Worm (Caenorhabditis elegans) whole organism, L3 larva: Measurements from ENCODE around the gene C04A11.2.

Source experiments
- ZK546.5 ChIP-seq: sonication (generic microtip); optimal IDR thresholded peaks from 2 replicates; lab custom pipeline; 2017; ENCODE audit warnings: missing biosample characterization, missing genetic modification characterization
- ceh-82 ChIP-seq: fragments of 150-350 bp; optimal IDR thresholded peaks from 2 replicates; lab custom pipeline; 2014; ENCODE audit warnings: missing biosample characterization, missing genetic modification characterization
- ceh-9 ChIP-seq: sonication (generic microtip); optimal IDR thresholded peaks from 2 replicates; lab custom pipeline; 2018; ENCODE audit warnings: missing biosample characterization, missing genetic modification characterization
- daf-12 ChIP-seq: fragments of 150-350 bp; optimal IDR thresholded peaks from 2 replicates; lab custom pipeline; 2014; ENCODE audit warnings: missing biosample characterization, missing genetic modification reagents, missing genetic modification characterization
- mdl-1 ChIP-seq: fragments of 150-350 bp; optimal IDR thresholded peaks from 2 replicates; lab custom pipeline; 2014; ENCODE audit warnings: missing biosample characterization, missing genetic modification characterization
- nhr-237 ChIP-seq: fragments of 150-350 bp; optimal IDR thresholded peaks from 2 replicates; lab custom pipeline; 2014; ENCODE audit warnings: missing biosample characterization, missing genetic modification characterization
- pqm-1 ChIP-seq: fragments of 150-350 bp; optimal IDR thresholded peaks from 2 replicates; lab custom pipeline; 2017; ENCODE audit warnings: missing biosample characterization, missing genetic modification characterization, inconsistent platforms
- unc-62 ChIP-seq: fragments of 150-350 bp; sonication (generic microtip); optimal IDR thresholded peaks from 4 replicates; lab custom pipeline; 2014; ENCODE audit warnings: missing biosample characterization, missing genetic modification reagents, missing genetic modification characterization
- ztf-11 ChIP-seq: fragments of 150-350 bp; optimal IDR thresholded peaks from 2 replicates; lab custom pipeline; 2014; ENCODE audit warnings: missing biosample characterization, missing genetic modification characterization

- TF ChIP-seq nhr-237 (tag; lab: Kevin White, UChicago) (no peak), mdl-1 (tag; lab: Kevin White, UChicago) (no peak), unc-62 (GFP tag; lab: Kevin White, UChicago) (no peak), ceh-82 (tag; lab: Kevin White, UChicago) (no peak), ceh-9 (no peak), pqm-1 (tag; lab: Kevin White, UChicago) (no peak), ZK546.5 (no peak), daf-12 (tag; lab: Kevin White, UChicago) (no peak), ztf-11 (tag; lab: Kevin White, UChicago) (no peak)
Measured at ce11 chrX:13713857-13714256, 45.2 kb upstream of the C04A11.2 start, which contains the start of gene K11E4.1.
